Worm (Caenorhabditis elegans): Measurements from ENCODE around the gene F01G10.10.

- no peak for TF ChIP-seq unc-62 (GFP tag; optimal IDR thresholded peaks at IDR 0.05)
- no peak for TF ChIP-seq nhr-76 (tag; optimal IDR thresholded peaks at IDR 0.05)
- TF ChIP-seq sem-2 (GFP tag; optimal IDR thresholded peaks at IDR 0.05) = no peak
- no peak for TF ChIP-seq blmp-1 (tag; optimal IDR thresholded peaks at IDR 0.05)
- TF ChIP-seq cnd-1 (tag; optimal IDR thresholded peaks at IDR 0.05) = no peak
- TF ChIP-seq nhr-2 (tag; optimal IDR thresholded peaks at IDR 0.05) = no peak
- TF ChIP-seq mep-1 (tag; optimal IDR thresholded peaks at IDR 0.05) = no peak
- no peak for TF ChIP-seq lsy-2 (tag; optimal IDR thresholded peaks at IDR 0.05)
- TF ChIP-seq mab-5 (tag; optimal IDR thresholded peaks at IDR 0.05) = no peak
- TF ChIP-seq unc-39 (tag; optimal IDR thresholded peaks at IDR 0.05) = no peak
These were observed 10.6 kb upstream of the F01G10.10 start, which contains the start of gene ech-9 for ce11 chrIV:10235279-10235829.

Data from whole organism, mixed stage, embryonic.